Fruit fly (Drosophila melanogaster): ENCODE measurements around the gene Rsf1.

The Rsf1 gene

dm6 chr2L:10265129-10265528 lies 1.8 kb upstream of the Rsf1 start, which contains the start of gene Mob3:
Mob3 (plus strand) TSS chr2L:10265336.
- TF ChIP-seq Sry-δ (GFP tag; optimal IDR thresholded peaks at IDR 0.05) (peak; percentile 63), tgo (GFP tag; IDR thresholded peaks at IDR 0.05) (no peak), sna (GFP tag; IDR thresholded peaks at IDR 0.05; ENCODE audit: partially characterized antibody) (0 out of 2 replicates have a peak, but pooled peaks have one; percentile 24), eve (GFP tag; optimal IDR thresholded peaks at IDR 0.05) (peak in 1 of 2 experiments; percentile 56), sr (GFP tag; IDR thresholded peaks at IDR 0.05) (no peak), NC2α (GFP tag; optimal IDR thresholded peaks at IDR 0.05) (no peak), CG34224 (GFP tag; IDR thresholded peaks at IDR 0.05; ENCODE audit: partially characterized antibody) (0 out of 3 replicates have a peak, but pooled peaks have one; percentile 54), unc-4 (GFP tag; IDR thresholded peaks at IDR 0.05; ENCODE audit: partially characterized antibody) (peak; percentile 35; the same call in 1 of the 2 replicates), slp2 (GFP tag; optimal IDR thresholded peaks at IDR 0.05) (no peak), CG4424 (GFP tag; optimal IDR thresholded peaks at IDR 0.05) (no peak), Scr (GFP tag; IDR thresholded peaks at IDR 0.05; ENCODE audit: partially characterized antibody) (peak; percentile 58), CG2712 (tag; optimal IDR thresholded peaks at IDR 0.05) (peak; percentile 22), CG30020 (tag; optimal IDR thresholded peaks at IDR 0.05) (peak; percentile 94), trem (tag; optimal IDR thresholded peaks at IDR 0.05) (peak; percentile 23), CG12659 (GFP tag; optimal IDR thresholded peaks at IDR 0.05) (peak; percentile 31), Dref (GFP tag; IDR thresholded peaks at IDR 0.05) (peak; percentile 70), en (GFP tag; optimal IDR thresholded peaks at IDR 0.05) (no peak), CG17568 (GFP tag; optimal IDR thresholded peaks at IDR 0.05) (peak; percentile 33), CG1603 (tag; optimal IDR thresholded peaks at IDR 0.05) (peak; percentile 82), CG13894 (tag; optimal IDR thresholded peaks at IDR 0.05) (no peak), stwl (tag; optimal IDR thresholded peaks at IDR 0.05) (peak; percentile 30), Sox100B (GFP tag; optimal IDR thresholded peaks at IDR 0.05) (no peak), Fer2 (tag; optimal IDR thresholded peaks at IDR 0.05) (no peak), Bgb (GFP tag; IDR thresholded peaks at IDR 0.05; ENCODE audit: partially characterized antibody) (peak; percentile 54; the same call in 1 of the 2 replicates), bbx (GFP tag; IDR thresholded peaks at IDR 0.05; ENCODE audit: partially characterized antibody) (peak; percentile 34; the same call in 1 of the 2 replicates), nom (GFP tag; optimal IDR thresholded peaks at IDR 0.05) (no peak), CG2129 (GFP tag; IDR thresholded peaks at IDR 0.05; ENCODE audit: partially characterized antibody) (no peak), amos (GFP tag; IDR thresholded peaks at IDR 0.05; ENCODE audit: partially characterized antibody) (peak; percentile 52; the same call in 1 of the 2 replicates), Dip2 (GFP tag; IDR thresholded peaks at IDR 0.05) (no peak), Opbp (GFP tag; IDR thresholded peaks at IDR 0.05; ENCODE audit: partially characterized antibody) (peak; percentile 55; the same call in 1 of the 3 replicates), Atf6 (GFP tag; IDR thresholded peaks at IDR 0.05) (no peak), row (GFP tag; IDR thresholded peaks at IDR 0.05) (peak; percentile 42; the same call in 1 of the 3 replicates), MESR4 (GFP tag; optimal IDR thresholded peaks at IDR 0.05) (peak; percentile 37), lbe (GFP tag; optimal IDR thresholded peaks at IDR 0.05) (peak; percentile 51), CG34376 (GFP tag; optimal IDR thresholded peaks at IDR 0.05) (peak; percentile 0), Elba2 (GFP tag; optimal IDR thresholded peaks at IDR 0.05) (peak; percentile 27), YL-1 (GFP tag; optimal IDR thresholded peaks at IDR 0.05) (peak; percentile 53), pzg (GFP tag; optimal IDR thresholded peaks at IDR 0.05) (peak; percentile 37), gcm2 (GFP tag; optimal IDR thresholded peaks at IDR 0.05) (no peak), MBD-R2 (GFP tag; IDR thresholded peaks at IDR 0.05) (peak; percentile 68), pfk (GFP tag; optimal IDR thresholded peaks at IDR 0.05) (peak; percentile 95), sens-2 (GFP tag; IDR thresholded peaks at IDR 0.05) (no peak), CHES-1-like (GFP tag; optimal IDR thresholded peaks at IDR 0.05) (no peak), BEAF-32 (GFP tag; optimal IDR thresholded peaks at IDR 0.05) (peak; percentile 63), CG16815 (GFP tag; optimal IDR thresholded peaks at IDR 0.05) (no peak), CG6791 (GFP tag; IDR thresholded peaks at IDR 0.05; ENCODE audit: partially characterized antibody) (no peak), CG13287 (GFP tag; IDR thresholded peaks at IDR 0.05; ENCODE audit: partially characterized antibody) (peak; percentile 65), CG14667 (GFP tag; IDR thresholded peaks at IDR 0.05) (no peak), Ravus (GFP tag; IDR thresholded peaks at IDR 0.05) (no peak)

All from whole organism, embryonic.